Worm (Caenorhabditis elegans) whole organism, L3 larva: ENCODE measurements around the gene K01D12.10.

Source experiments
- R02D3.7 ChIP-seq: fragments of 150-350 bp; optimal IDR thresholded peaks from 2 replicates; lab custom pipeline; 2014; ENCODE audit warnings: missing biosample characterization, missing genetic modification characterization
- ZK546.5 ChIP-seq: sonication (generic microtip); optimal IDR thresholded peaks from 2 replicates; lab custom pipeline; 2017; ENCODE audit warnings: missing biosample characterization, missing genetic modification characterization
- ama-1 ChIP-seq: fragments of 150-350 bp; optimal IDR thresholded peaks from 2 replicates; lab custom pipeline; 2018
- ceh-16 ChIP-seq: sonication (generic microtip); optimal IDR thresholded peaks from 2 replicates; lab custom pipeline; 2017; ENCODE audit warnings: missing biosample characterization, missing genetic modification characterization
- ceh-28 ChIP-seq: fragments of 150-350 bp; optimal IDR thresholded peaks from 2 replicates; lab custom pipeline; 2014; ENCODE audit warnings: missing biosample characterization, missing genetic modification reagents, missing genetic modification characterization
- ceh-9 ChIP-seq: sonication (generic microtip); optimal IDR thresholded peaks from 2 replicates; lab custom pipeline; 2018; ENCODE audit warnings: missing biosample characterization, missing genetic modification characterization
- daf-12 ChIP-seq: fragments of 150-350 bp; optimal IDR thresholded peaks from 2 replicates; lab custom pipeline; 2014; ENCODE audit warnings: missing biosample characterization, missing genetic modification reagents, missing genetic modification characterization
- egl-27 ChIP-seq: sonication (generic microtip); optimal IDR thresholded peaks from 4 replicates; lab custom pipeline; 2017; ENCODE audit warnings: missing biosample characterization, missing genetic modification reagents, missing genetic modification characterization
- egl-5 ChIP-seq: fragments of 150-350 bp; optimal IDR thresholded peaks from 2 replicates; lab custom pipeline; 2017; ENCODE audit warnings: missing biosample characterization, missing genetic modification reagents, missing genetic modification characterization, inconsistent platforms
- elt-1 ChIP-seq: fragments of 150-350 bp; optimal IDR thresholded peaks from 2 replicates; lab custom pipeline; 2014; ENCODE audit warnings: missing biosample characterization, missing genetic modification characterization
- elt-2 ChIP-seq: sonication (generic microtip); optimal IDR thresholded peaks from 2 replicates; lab custom pipeline; 2016; ENCODE audit warnings: missing genetic modification reagents, mild to moderate bottlenecking, missing genetic modification characterization, missing compliant biosample characterization
- elt-3 ChIP-seq, 3 experiments: fragments of 150-350 bp in 1 of 3; sonication (generic microtip) in 2 of 3; optimal IDR thresholded peaks; 2 replicates in 2 of 3; 4 replicates in 1 of 3; lab custom pipeline; 2014 to 2017; ENCODE audit warnings: missing biosample characterization in 3 of 3, missing genetic modification characterization in 3 of 3
- eor-1 ChIP-seq, 2 experiments: fragments of 150-350 bp; optimal IDR thresholded peaks; 2 replicates each; lab custom pipeline; 2014 to 2018; ENCODE audit warnings: missing biosample characterization in 2 of 2, missing genetic modification characterization in 2 of 2
- fkh-2 ChIP-seq: fragments of 150-350 bp; optimal IDR thresholded peaks from 2 replicates; lab custom pipeline; 2014; ENCODE audit warnings: missing biosample characterization, missing genetic modification reagents, missing genetic modification characterization
- hmg-11 ChIP-seq: sonication (generic microtip); optimal IDR thresholded peaks from 2 replicates; lab custom pipeline; 2016; ENCODE audit warnings: missing genetic modification characterization, missing compliant biosample characterization
- lin-15B ChIP-seq: fragments of 150-350 bp; optimal IDR thresholded peaks from 2 replicates; lab custom pipeline; 2014; ENCODE audit warnings: missing biosample characterization, missing genetic modification characterization
- lin-39 ChIP-seq: fragments of 150-350 bp; optimal IDR thresholded peaks from 2 replicates; lab custom pipeline; 2018; ENCODE audit warnings: missing biosample characterization, missing genetic modification reagents, missing genetic modification characterization
- lsy-12 ChIP-seq: sonication (generic microtip); optimal IDR thresholded peaks from 2 replicates; lab custom pipeline; 2016; ENCODE audit warnings: mild to moderate bottlenecking, missing genetic modification characterization, missing compliant biosample characterization
- mdl-1 ChIP-seq: fragments of 150-350 bp; optimal IDR thresholded peaks from 2 replicates; lab custom pipeline; 2014; ENCODE audit warnings: missing biosample characterization, missing genetic modification characterization
- mml-1 ChIP-seq: fragments of 150-350 bp; sonication (generic microtip); optimal IDR thresholded peaks from 3 replicates; lab custom pipeline; 2014; ENCODE audit warnings: missing biosample characterization, missing genetic modification characterization
- nhr-12 ChIP-seq: fragments of 150-350 bp; optimal IDR thresholded peaks from 2 replicates; lab custom pipeline; 2014; ENCODE audit warnings: missing biosample characterization, missing genetic modification characterization
- nhr-23 ChIP-seq: fragments of 150-350 bp; optimal IDR thresholded peaks from 2 replicates; lab custom pipeline; 2014; ENCODE audit warnings: missing biosample characterization, missing genetic modification reagents, missing genetic modification characterization
- nhr-237 ChIP-seq: fragments of 150-350 bp; optimal IDR thresholded peaks from 2 replicates; lab custom pipeline; 2014; ENCODE audit warnings: missing biosample characterization, missing genetic modification characterization
- nhr-25 ChIP-seq: sonication (generic microtip); optimal IDR thresholded peaks from 2 replicates; lab custom pipeline; 2017; ENCODE audit warnings: missing biosample characterization, missing genetic modification characterization
- nhr-43 ChIP-seq: sonication (generic microtip); optimal IDR thresholded peaks from 2 replicates; lab custom pipeline; 2016; ENCODE audit warnings: mild to moderate bottlenecking, missing genetic modification characterization, missing compliant biosample characterization; ENCODE audit not compliant: poor library complexity, severe bottlenecking
- nhr-76 ChIP-seq: fragments of 150-350 bp; sonication (generic microtip); optimal IDR thresholded peaks from 5 replicates; lab custom pipeline; 2014; ENCODE audit warnings: missing biosample characterization, missing genetic modification characterization
- nhr-77 ChIP-seq: fragments of 150-350 bp; optimal IDR thresholded peaks from 2 replicates; lab custom pipeline; 2014; ENCODE audit warnings: missing biosample characterization, missing genetic modification characterization
- pha-4 ChIP-seq: fragments of 150-350 bp; optimal IDR thresholded peaks from 2 replicates; lab custom pipeline; 2014; ENCODE audit warnings: missing biosample characterization, missing genetic modification reagents, missing genetic modification characterization
- pqm-1 ChIP-seq: fragments of 150-350 bp; optimal IDR thresholded peaks from 2 replicates; lab custom pipeline; 2017; ENCODE audit warnings: missing biosample characterization, missing genetic modification characterization, inconsistent platforms
- sea-2 ChIP-seq: fragments of 150-350 bp; sonication (generic microtip); optimal IDR thresholded peaks from 4 replicates; lab custom pipeline; 2014; ENCODE audit warnings: missing biosample characterization, missing genetic modification reagents, missing genetic modification characterization
- skn-1 ChIP-seq: fragments of 150-350 bp; optimal IDR thresholded peaks from 2 replicates; lab custom pipeline; 2014; ENCODE audit warnings: missing biosample characterization, missing genetic modification characterization
- tbx-2 ChIP-seq: sonication (generic microtip); optimal IDR thresholded peaks from 2 replicates; lab custom pipeline; 2016; ENCODE audit warnings: mild to moderate bottlenecking, missing genetic modification characterization, missing compliant biosample characterization
- unc-39 ChIP-seq: sonication (generic microtip); optimal IDR thresholded peaks from 4 replicates; lab custom pipeline; 2017; ENCODE audit warnings: missing biosample characterization, missing genetic modification characterization
- unc-62 ChIP-seq: fragments of 150-350 bp; sonication (generic microtip); optimal IDR thresholded peaks from 4 replicates; lab custom pipeline; 2014; ENCODE audit warnings: missing biosample characterization, missing genetic modification reagents, missing genetic modification characterization
- zag-1 ChIP-seq: fragments of 150-350 bp; optimal IDR thresholded peaks from 2 replicates; lab custom pipeline; 2014; ENCODE audit warnings: missing biosample characterization, missing genetic modification characterization

K01D12.10 gene

DNA sequence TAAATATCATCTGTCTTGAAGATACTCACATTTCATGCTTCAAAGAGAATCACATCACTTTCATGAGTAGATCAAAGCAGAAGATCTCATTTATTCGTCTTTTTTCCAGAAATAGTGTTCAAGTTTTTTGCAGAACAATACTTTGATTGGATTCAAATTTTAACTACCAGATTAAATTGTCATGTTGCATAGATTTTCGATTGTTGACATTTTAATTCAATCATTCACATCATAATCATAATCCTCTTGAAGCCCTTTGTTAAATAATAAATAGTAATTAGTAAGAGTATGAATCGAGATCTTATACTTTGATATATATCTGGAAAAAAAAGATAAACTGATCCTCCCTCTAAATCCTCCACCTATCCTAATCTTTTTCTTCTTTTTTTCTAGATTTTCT is 21.8 kb downstream of the K01D12.10 start:
- TF ChIP-seq daf-12 (tag; lab: Kevin White, UChicago) (no peak), egl-27 (tag; lab: Kevin White, UChicago) (no peak), elt-2 (tag; lab: Kevin White, UChicago) (no peak), elt-1 (tag; lab: Kevin White, UChicago) (no peak), lin-15B (tag; lab: Kevin White, UChicago) (no peak), egl-5 (tag; lab: Kevin White, UChicago) (no peak)

DNA sequence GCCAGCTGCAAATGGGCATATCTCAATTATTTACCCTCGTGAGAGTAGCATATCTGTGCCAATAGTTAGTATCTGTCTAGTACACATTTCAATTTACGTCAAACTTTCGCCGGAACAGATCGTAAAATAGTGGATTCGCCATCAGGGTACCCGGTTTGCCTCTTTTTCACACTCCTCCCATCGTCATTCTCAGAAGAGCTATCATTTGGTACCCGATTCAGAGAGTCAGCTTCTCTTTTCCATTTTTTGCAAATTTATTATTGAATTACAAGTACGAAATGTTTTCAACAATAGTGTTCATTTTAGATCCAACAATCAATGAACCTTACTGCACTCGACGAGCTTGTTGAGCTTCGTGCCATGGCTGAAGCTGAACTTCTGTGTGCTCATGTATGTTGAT is 23.0 kb downstream of the K01D12.10 start, which contains the start of gene C54D10.5:
C54D10.5 (plus strand) TSS at position 301 of the 400 bp plus-strand sequence.
- TF ChIP-seq eor-1 (tag; optimal IDR thresholded peaks at IDR 0.05; lab: Kevin White, UChicago) (no peak), lsy-12 (tag; lab: Kevin White, UChicago) (no peak), ama-1 (lab: Kevin White, UChicago) (no peak), nhr-43 (tag; lab: Kevin White, UChicago) (no peak), ceh-28 (tag; lab: Kevin White, UChicago) (no peak), nhr-25 (tag; lab: Kevin White, UChicago) (no peak), egl-27 (tag; lab: Kevin White, UChicago) (no peak), mml-1 (tag; lab: Kevin White, UChicago) (no peak), sea-2 (no peak), nhr-237 (tag; lab: Kevin White, UChicago) (no peak), pha-4 (no peak), nhr-23 (no peak), R02D3.7 (tag; lab: Kevin White, UChicago) (no peak), elt-3 (tag; optimal IDR thresholded peaks at IDR 0.05; lab: Kevin White, UChicago) (no peak), mdl-1 (tag; lab: Kevin White, UChicago) (no peak), zag-1 (tag; lab: Kevin White, UChicago) (no peak), nhr-76 (tag; lab: Kevin White, UChicago) (no peak), egl-5 (tag; lab: Kevin White, UChicago) (no peak), hmg-11 (no peak)
- TF ChIP-seq, all 47 proteins: peak for 0

DNA sequence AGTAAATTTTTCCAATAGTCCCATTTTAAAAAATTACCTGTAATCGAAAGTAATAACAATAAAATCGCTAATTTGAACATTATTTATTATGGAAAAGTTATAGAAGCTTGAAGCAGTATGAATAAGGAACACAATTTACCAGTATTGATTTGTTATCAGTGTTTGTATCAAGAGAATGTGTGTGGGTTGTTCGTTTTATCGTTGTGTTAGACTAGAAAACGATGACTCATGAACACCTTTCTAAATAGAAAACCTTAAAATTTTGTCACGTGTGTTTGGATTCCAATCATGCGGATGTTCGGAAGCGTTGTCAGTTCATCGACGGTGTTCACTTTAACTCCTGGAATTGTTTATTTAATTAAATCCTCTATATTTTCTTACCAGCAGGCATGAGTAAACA is 26.1 kb downstream of the K01D12.10 start, which contains the start of gene C54D10.13:
C54D10.13 (minus strand) TSS at position 179 of the 400 bp plus-strand sequence.
- TF ChIP-seq elt-2 (tag; lab: Kevin White, UChicago) (peak; percentile 48), pha-4 (no peak), pqm-1 (tag; lab: Kevin White, UChicago) (peak; percentile 62)

DNA sequence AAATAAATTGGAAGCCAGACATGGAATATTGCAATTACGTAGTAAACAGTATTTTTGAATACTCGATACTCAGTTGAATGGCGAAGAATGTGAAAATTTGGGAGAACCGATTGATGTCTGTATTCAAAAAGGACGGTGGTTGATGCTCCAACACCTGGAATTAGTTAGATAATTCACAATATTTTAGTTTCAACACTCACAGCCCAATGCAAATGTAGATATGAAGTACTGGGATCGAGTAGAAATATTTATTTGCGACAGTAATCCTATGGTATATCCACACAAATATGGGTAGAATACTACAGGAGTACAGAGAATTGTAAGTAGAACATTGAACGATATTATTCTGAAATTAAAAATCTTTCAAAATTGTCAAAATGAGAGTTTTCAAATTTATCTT is 27.1 kb downstream of the K01D12.10 start:
- TF ChIP-seq fkh-2 (tag; lab: Kevin White, UChicago): no peak
- no peak for TF ChIP-seq ceh-28 (tag; lab: Kevin White, UChicago)
- no peak for TF ChIP-seq unc-62 (GFP tag; lab: Kevin White, UChicago)
- no peak for TF ChIP-seq sea-2
- TF ChIP-seq tbx-2 (tag; lab: Kevin White, UChicago): no peak
- TF ChIP-seq nhr-43 (tag; lab: Kevin White, UChicago): no peak
- no peak for TF ChIP-seq eor-1 (tag; optimal IDR thresholded peaks at IDR 0.05; lab: Kevin White, UChicago)
- no peak for TF ChIP-seq zag-1 (tag; lab: Kevin White, UChicago)
- TF ChIP-seq elt-2 (tag; lab: Kevin White, UChicago): no peak
- no peak for TF ChIP-seq ama-1 (lab: Kevin White, UChicago)
- no peak for TF ChIP-seq ceh-16 (tag; lab: Kevin White, UChicago)
- no peak for TF ChIP-seq lin-39 (tag; lab: Kevin White, UChicago)
- TF ChIP-seq skn-1 (tag; lab: Kevin White, UChicago): no peak
- TF ChIP-seq ZK546.5 (tag; lab: Kevin White, UChicago): no peak
- TF ChIP-seq ceh-9 (tag; lab: Kevin White, UChicago): no peak
- TF ChIP-seq nhr-12: no peak
- TF ChIP-seq unc-39 (tag; lab: Kevin White, UChicago): no peak
- no peak for TF ChIP-seq nhr-77 (tag; lab: Kevin White, UChicago)
- TF ChIP-seq mml-1 (tag; lab: Kevin White, UChicago): no peak
